Fruit fly (Drosophila melanogaster): ENCODE results near the gene CG32085.

The CG32085 gene

dm6 chr3L:11683819-11684521 is 3.8 kb upstream of the CG32085 start, which contains the start of gene Sugb (continued):
- TF ChIP-seq odd (GFP tag; optimal IDR thresholded peaks at IDR 0.05) (peak; percentile 59), CG13775 (GFP tag; optimal IDR thresholded peaks at IDR 0.05) (peak; percentile 63), CG42726 (GFP tag; IDR thresholded peaks at IDR 0.05; ENCODE audit: partially characterized antibody) (no peak), HLH4C (GFP tag; IDR thresholded peaks at IDR 0.05; ENCODE audit: partially characterized antibody) (no peak; the same call in 2 of the 3 replicates), unpg (GFP tag; optimal IDR thresholded peaks at IDR 0.05) (peak; percentile 63), CG31441 (GFP tag; IDR thresholded peaks at IDR 0.05) (peak; percentile 28; the same call in 1 of the 2 replicates), Awh (GFP tag; IDR thresholded peaks at IDR 0.05) (peak; percentile 35; the same call in 1 of the 2 replicates), HLH54F (GFP tag; optimal IDR thresholded peaks at IDR 0.05) (peak; percentile 58), CG9797 (GFP tag; optimal IDR thresholded peaks at IDR 0.05) (no peak), CG1602 (GFP tag; optimal IDR thresholded peaks at IDR 0.05) (peak; percentile 33), eve (GFP tag; optimal IDR thresholded peaks at IDR 0.05) (no peak), CG3407 (GFP tag; optimal IDR thresholded peaks at IDR 0.05) (peak; percentile 41), CG2199 (GFP tag; IDR thresholded peaks at IDR 0.05) (no peak), Vsx1 (GFP tag; optimal IDR thresholded peaks at IDR 0.05) (peak; percentile 78), Hr39 (optimal IDR thresholded peaks at IDR 0.05) (no peak), grn (GFP tag; optimal IDR thresholded peaks at IDR 0.05) (no peak), fd102C (GFP tag; optimal IDR thresholded peaks at IDR 0.05) (no peak), CG4424 (GFP tag; optimal IDR thresholded peaks at IDR 0.05) (peak; percentile 15), dmrt11E (tag; optimal IDR thresholded peaks at IDR 0.05) (peak; percentile 23), CkIIα-i1 (GFP tag; IDR thresholded peaks at IDR 0.05) (no peak), dmrt99B (tag; optimal IDR thresholded peaks at IDR 0.05) (peak; percentile 59), vvl (GFP tag; IDR thresholded peaks at IDR 0.05) (peak; percentile 81), CG2116 (GFP tag; optimal IDR thresholded peaks at IDR 0.05) (peak; percentile 38), CG6813 (GFP tag; optimal IDR thresholded peaks at IDR 0.05) (peak; percentile 42), Ets65A (GFP tag) (peak; percentile 48), nmo (GFP tag; optimal IDR thresholded peaks at IDR 0.05) (peak; percentile 52), Bdp1 (GFP tag; optimal IDR thresholded peaks at IDR 0.05) (peak; percentile 35), Opbp (GFP tag; IDR thresholded peaks at IDR 0.05; ENCODE audit: partially characterized antibody) (peak; percentile 30; the same call in 1 of the 3 replicates), Bgb (GFP tag; IDR thresholded peaks at IDR 0.05; ENCODE audit: partially characterized antibody) (peak; percentile 30; the same call in 1 of the 2 replicates), CG13296 (GFP tag; optimal IDR thresholded peaks at IDR 0.05) (peak; percentile 61), Fer1 (GFP tag; optimal IDR thresholded peaks at IDR 0.05) (peak; percentile 67), D (optimal IDR thresholded peaks at IDR 0.05) (no peak), D (GFP tag; optimal IDR thresholded peaks at IDR 0.05) (peak; percentile 2), CG10462 (GFP tag; optimal IDR thresholded peaks at IDR 0.05) (no peak), CG15514 (GFP tag; optimal IDR thresholded peaks at IDR 0.05) (peak; percentile 74), ftz-f1 (GFP tag; optimal IDR thresholded peaks at IDR 0.05) (no peak), eyg (GFP tag; optimal IDR thresholded peaks at IDR 0.05) (no peak), chinmo (GFP tag; IDR thresholded peaks at IDR 0.05; ENCODE audit: partially characterized antibody) (0 out of 4 replicates have a peak, but pooled peaks have one; percentile 62), NC2β (GFP tag; optimal IDR thresholded peaks at IDR 0.05) (no peak), cad (GFP tag; optimal IDR thresholded peaks at IDR 0.05) (no peak), CG9437 (GFP tag; optimal IDR thresholded peaks at IDR 0.05) (peak; percentile 35), croc (GFP tag; conservative IDR thresholded peaks at IDR 0.05) (no peak), Dfd (GFP tag; optimal IDR thresholded peaks at IDR 0.05) (no peak), CoRest (tag; optimal IDR thresholded peaks at IDR 0.05) (peak; percentile 64), CG43689 (GFP tag; IDR thresholded peaks at IDR 0.05) (no peak), Lhr (GFP tag; optimal IDR thresholded peaks at IDR 0.05) (peak; percentile 27), seq (GFP tag; IDR thresholded peaks at IDR 0.05) (peak; percentile 43), CG7928 (GFP tag; optimal IDR thresholded peaks at IDR 0.05) (no peak), MTF-1 (GFP tag; optimal IDR thresholded peaks at IDR 0.05; ENCODE audit: borderline replicate concordance) (no peak)

Data from whole organism, embryonic.